Fruit fly (Drosophila melanogaster) whole organism, embryonic: ENCODE data around the gene Srrm234.

ENCODE experiments used
- Atf6 ChIP-seq: fragments of 200-800 bp; sonication (Bioruptor generic); IDR thresholded peaks from 2 replicates; pipeline ENCODE4 v1.3.6; 2022; ENCODE audit warnings: missing biosample characterization, missing genetic modification characterization
- Awh ChIP-seq: fragments of 200-800 bp; sonication (Bioruptor generic); IDR thresholded peaks from 2 replicates; pipeline ENCODE4, ENCODE4 v1.3.6; 2022; ENCODE audit warnings: missing biosample characterization, missing genetic modification characterization
- CG10267 ChIP-seq: fragments of 200-800 bp; sonication (Bioruptor generic); optimal IDR thresholded peaks from 2 replicates; lab custom pipeline; 2018; ENCODE audit warnings: missing biosample characterization, mild to moderate bottlenecking, missing genetic modification characterization, moderate library complexity
- CG10543 ChIP-seq: fragments of 200-800 bp; sonication (Bioruptor generic); optimal IDR thresholded peaks from 3 replicates; lab custom pipeline; 2017; ENCODE audit warnings: missing biosample characterization, mild to moderate bottlenecking, missing genetic modification characterization, moderate library complexity
- CG13624 ChIP-seq: fragments of 200-800 bp; sonication (Bioruptor generic); optimal IDR thresholded peaks from 2 replicates; lab custom pipeline; 2016; ENCODE audit warnings: missing biosample characterization, missing genetic modification characterization
- CG14050 ChIP-seq: fragments of 200-800 bp; sonication (Bioruptor generic); IDR thresholded peaks from 3 replicates; pipeline ENCODE4 v1.3.6; 2022; ENCODE audit warnings: missing biosample characterization, missing genetic modification characterization
- CG17361 ChIP-seq: fragments of 200-800 bp; sonication (Bioruptor generic); IDR thresholded peaks from 3 replicates; pipeline ENCODE4 v1.3.6; 2022; ENCODE audit warnings: missing biosample characterization, missing genetic modification characterization
- CG17912 ChIP-seq: fragments of 200-800 bp; sonication (Bioruptor generic); optimal IDR thresholded peaks from 2 replicates; lab custom pipeline; 2018; ENCODE audit warnings: missing biosample characterization, mild to moderate bottlenecking, missing genetic modification characterization
- CG32532 ChIP-seq: fragments of 200-800 bp; sonication (Bioruptor generic); IDR thresholded peaks from 2 replicates; pipeline ENCODE4 v1.3.6; 2022; ENCODE audit warnings: missing biosample characterization, missing genetic modification characterization
- CG7745 ChIP-seq: fragments of 200-800 bp; sonication (Bioruptor generic); optimal IDR thresholded peaks from 2 replicates; lab custom pipeline; 2018; ENCODE audit warnings: missing biosample characterization, mild to moderate bottlenecking, missing genetic modification characterization, moderate library complexity
- CG9797 ChIP-seq: fragments of 200-800 bp; sonication (Bioruptor generic); optimal IDR thresholded peaks from 3 replicates; lab custom pipeline; 2018; ENCODE audit warnings: missing biosample characterization, mild to moderate bottlenecking, missing genetic modification characterization
- Chrac-16 ChIP-seq: fragments of 200-800 bp; sonication (Bioruptor generic); optimal IDR thresholded peaks from 3 replicates; lab custom pipeline; 2016; ENCODE audit warnings: missing biosample characterization, missing genetic modification characterization
- Dp ChIP-seq: fragments of 200-800 bp; sonication (Bioruptor generic); optimal IDR thresholded peaks from 2 replicates; lab custom pipeline; 2018; ENCODE audit warnings: missing biosample characterization, mild to moderate bottlenecking, missing genetic modification characterization, moderate library complexity
- Dref ChIP-seq: fragments of 200-800 bp; sonication (Bioruptor generic); IDR thresholded peaks from 2 replicates; pipeline ENCODE4 v1.3.6; 2022; ENCODE audit warnings: missing biosample characterization, missing genetic modification characterization
- E2f2 ChIP-seq: fragments of 200-800 bp; sonication (Bioruptor generic); IDR thresholded peaks from 2 replicates; pipeline ENCODE4 v1.3.6; 2022; ENCODE audit warnings: missing biosample characterization, missing genetic modification characterization
- Fer2 ChIP-seq: fragments of 200-800 bp; sonication (Bioruptor generic); optimal IDR thresholded peaks from 2 replicates; lab custom pipeline; 2018; ENCODE audit warnings: missing biosample characterization, mild to moderate bottlenecking, missing genetic modification characterization, moderate library complexity
- Fer3 ChIP-seq: fragments of 200-800 bp; sonication (Bioruptor generic); optimal IDR thresholded peaks from 2 replicates; lab custom pipeline; 2018; ENCODE audit warnings: missing biosample characterization, mild to moderate bottlenecking, missing genetic modification characterization, moderate library complexity
- Lim3 ChIP-seq: fragments of 200-800 bp; sonication (Bioruptor generic); IDR thresholded peaks from 2 replicates; pipeline ENCODE4 v1.3.6; 2022; ENCODE audit warnings: missing biosample characterization, missing genetic modification characterization
- Mad ChIP-seq: fragments of 200-800 bp; sonication (Bioruptor generic); optimal IDR thresholded peaks from 2 replicates; lab custom pipeline; 2016; ENCODE audit warnings: missing biosample characterization, missing genetic modification characterization
- Myb ChIP-seq: fragments of 200-800 bp; sonication (Bioruptor generic); optimal IDR thresholded peaks from 2 replicates; lab custom pipeline; 2016; ENCODE audit warnings: missing biosample characterization, missing genetic modification characterization
- NC2β ChIP-seq: fragments of 200-800 bp; sonication (Bioruptor generic); optimal IDR thresholded peaks from 2 replicates; lab custom pipeline; 2016; ENCODE audit warnings: missing biosample characterization, missing genetic modification characterization
- Pdp1 ChIP-seq, 2 experiments: fragments of 200-800 bp; sonication (Bioruptor generic); optimal IDR thresholded peaks; 3 replicates each; lab custom pipeline; 2016; ENCODE audit warnings: missing biosample characterization in 2 of 2, missing genetic modification characterization in 2 of 2, mild to moderate bottlenecking in 1 of 2, moderate library complexity in 1 of 2
- Poxn ChIP-seq: fragments of 200-800 bp; sonication (Bioruptor generic); IDR thresholded peaks from 2 replicates; pipeline ENCODE4 v1.3.6; 2022; ENCODE audit warnings: missing biosample characterization, missing genetic modification characterization
- Sin3A ChIP-seq: fragments of >200 bp; optimal IDR thresholded peaks from 2 replicates; lab custom pipeline; 2018
- ap ChIP-seq: fragments of 200-800 bp; sonication (Bioruptor generic); IDR thresholded peaks from 2 replicates; pipeline ENCODE4 v1.3.6; 2022; ENCODE audit warnings: missing biosample characterization, missing genetic modification characterization
- ato ChIP-seq: fragments of 200-800 bp; sonication (Bioruptor generic); IDR thresholded peaks from 2 replicates; pipeline ENCODE4 v1.3.6; 2022; ENCODE audit warnings: missing biosample characterization, missing genetic modification characterization; ENCODE audit not compliant: partially characterized antibody
- cas ChIP-seq: fragments of 200-800 bp; sonication (Bioruptor generic); IDR thresholded peaks from 2 replicates; pipeline ENCODE4 v1.3.6; 2022; ENCODE audit warnings: missing biosample characterization, missing genetic modification characterization
- dimm ChIP-seq: fragments of 200-800 bp; sonication (Bioruptor generic); IDR thresholded peaks from 2 replicates; pipeline ENCODE4 v1.3.6; 2022; ENCODE audit warnings: missing biosample characterization, missing genetic modification characterization
- dmrt99B ChIP-seq: fragments of 200-800 bp; sonication (Bioruptor generic); optimal IDR thresholded peaks from 2 replicates; lab custom pipeline; 2018; ENCODE audit warnings: missing biosample characterization, mild to moderate bottlenecking, missing genetic modification characterization, moderate library complexity
- exex ChIP-seq: fragments of 200-800 bp; sonication (Bioruptor generic); optimal IDR thresholded peaks from 4 replicates; lab custom pipeline; 2018; ENCODE audit warnings: missing biosample characterization, mild to moderate bottlenecking, missing genetic modification characterization, moderate library complexity
- fd102C ChIP-seq: fragments of 200-800 bp; sonication (Bioruptor generic); optimal IDR thresholded peaks from 2 replicates; lab custom pipeline; 2018; ENCODE audit warnings: missing biosample characterization, mild to moderate bottlenecking, missing genetic modification characterization, moderate library complexity
- gfzf ChIP-seq: fragments of 200-800 bp; sonication (Bioruptor generic); optimal IDR thresholded peaks from 2 replicates; lab custom pipeline; 2016; ENCODE audit warnings: missing biosample characterization, mild to moderate bottlenecking, missing genetic modification characterization, moderate library complexity
- h ChIP-seq: fragments of >200 bp; optimal IDR thresholded peaks from 2 replicates; lab custom pipeline; 2017
- lov ChIP-seq, 2 experiments: fragments of 200-800 bp in 1 of 2; fragments of >200 bp in 1 of 2; sonication (Bioruptor generic) in 1 of 2; IDR thresholded peaks in 1 of 2; optimal IDR thresholded peaks in 1 of 2; 2 replicates in 1 of 2; 3 replicates in 1 of 2; pipeline versions ENCODE4 v1.3.6 to Lab custom; 2017 to 2022; ENCODE audit warnings: missing biosample characterization in 1 of 2, missing genetic modification characterization in 1 of 2
- mirr ChIP-seq: fragments of 200-800 bp; sonication (Bioruptor generic); optimal IDR thresholded peaks from 3 replicates; lab custom pipeline; 2018; ENCODE audit warnings: missing biosample characterization, mild to moderate bottlenecking, missing genetic modification characterization
- onecut ChIP-seq: fragments of 200-800 bp; sonication (Bioruptor generic); IDR thresholded peaks from 2 replicates; pipeline ENCODE4 v1.3.6; 2022; ENCODE audit warnings: missing biosample characterization, missing genetic modification characterization
- p53 ChIP-seq: fragments of 200-800 bp; sonication (Bioruptor generic); optimal IDR thresholded peaks from 2 replicates; lab custom pipeline; 2016; ENCODE audit warnings: missing biosample characterization, missing genetic modification characterization
- phol ChIP-seq: fragments of 200-800 bp; sonication (Bioruptor generic); optimal IDR thresholded peaks from 3 replicates; lab custom pipeline; 2018; ENCODE audit warnings: missing biosample characterization, mild to moderate bottlenecking, missing genetic modification characterization, moderate library complexity
- ranshi ChIP-seq: fragments of 200-800 bp; sonication (Bioruptor generic); IDR thresholded peaks from 2 replicates; pipeline ENCODE4 v1.3.6; 2022; ENCODE audit warnings: missing biosample characterization, missing genetic modification characterization
- row ChIP-seq: fragments of 200-800 bp; sonication (Bioruptor generic); IDR thresholded peaks from 3 replicates; pipeline ENCODE4 v1.3.6; 2022; ENCODE audit warnings: missing biosample characterization, missing genetic modification characterization
- scrt ChIP-seq: fragments of 200-800 bp; sonication (Bioruptor generic); optimal IDR thresholded peaks from 2 replicates; lab custom pipeline; 2018; ENCODE audit warnings: missing biosample characterization, mild to moderate bottlenecking, missing genetic modification characterization, moderate library complexity
- sna ChIP-seq: fragments of 200-800 bp; sonication (Bioruptor generic); IDR thresholded peaks from 2 replicates; pipeline ENCODE4 v1.3.6; 2022; ENCODE audit warnings: missing biosample characterization, missing genetic modification characterization; ENCODE audit not compliant: partially characterized antibody
- tin ChIP-seq: fragments of 200-800 bp; sonication (Bioruptor generic); optimal IDR thresholded peaks from 3 replicates; lab custom pipeline; 2016; ENCODE audit warnings: missing biosample characterization, missing genetic modification characterization
- tll ChIP-seq, 2 experiments: fragments of 200-800 bp in 1 of 2; fragments of >200 bp in 1 of 2; sonication (Bioruptor generic) in 1 of 2; optimal IDR thresholded peaks; 2 replicates each; lab custom pipeline; 2017 to 2019; ENCODE audit warnings: missing biosample characterization in 2 of 2, missing genetic modification characterization in 2 of 2, mild to moderate bottlenecking in 1 of 2, moderate library complexity in 1 of 2
- wdn ChIP-seq: fragments of 200-800 bp; sonication (Bioruptor generic); IDR thresholded peaks from 2 replicates; pipeline ENCODE4 v1.3.6; 2022; ENCODE audit warnings: missing biosample characterization, missing genetic modification characterization
- wek ChIP-seq: fragments of 200-800 bp; sonication (Bioruptor generic); optimal IDR thresholded peaks from 3 replicates; lab custom pipeline; 2018; ENCODE audit warnings: missing biosample characterization, mild to moderate bottlenecking, missing genetic modification characterization, moderate library complexity
- zen ChIP-seq: fragments of 200-800 bp; sonication (Bioruptor generic); optimal IDR thresholded peaks from 3 replicates; lab custom pipeline; 2018; ENCODE audit warnings: missing biosample characterization, mild to moderate bottlenecking, missing genetic modification characterization, moderate library complexity

Srrm234 gene

dm6 chr3L:1661738-1662370 lies 3.0 kb downstream of the Srrm234 start (continued):
- TF ChIP-seq CG17361 (GFP tag; lab: Robert Waterston, UW) (no peak), onecut (peak; percentile 89), tll (GFP tag; optimal IDR thresholded peaks at IDR 0.05; lab: Kevin White, UChicago) (no peak), CG32532 (GFP tag; lab: Robert Waterston, UW) (no peak), CG14050 (GFP tag; lab: Robert Waterston, UW) (no peak)

DNA sequence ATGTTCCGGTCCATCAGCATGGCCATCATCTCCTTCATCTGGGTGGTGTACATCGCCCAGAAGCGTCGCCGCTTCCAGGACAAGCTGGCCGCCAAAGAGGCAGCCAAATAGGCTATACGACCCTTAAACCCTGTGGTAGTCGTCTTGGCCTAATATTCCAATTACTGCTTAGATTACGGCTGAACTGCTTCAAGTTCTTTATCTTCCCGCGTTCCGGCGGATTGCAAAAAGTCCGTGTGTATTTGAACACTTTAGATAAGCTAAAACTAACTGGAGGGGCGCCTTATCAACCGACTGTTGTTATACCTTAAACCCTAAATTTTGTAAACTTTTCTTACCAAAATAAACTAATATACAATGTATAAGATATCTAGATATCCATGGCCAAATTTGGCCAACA lies 11.1 kb downstream of the Srrm234 start:
- TF ChIP-seq wek (GFP tag; lab: Kevin White, UChicago) = no peak
- TF ChIP-seq ato (GFP tag; lab: Robert Waterston, UW) = 0 out of 2 replicates have a peak, but pooled peaks have one; percentile 18
- TF ChIP-seq CG17912 = no peak
- no peak for TF ChIP-seq p53
- no peak for TF ChIP-seq dmrt99B (tag; lab: Kevin White, UChicago)
- no peak for TF ChIP-seq NC2β (GFP tag; lab: Kevin White, UChicago)
- no peak for TF ChIP-seq CG10267
- TF ChIP-seq mirr = peak; percentile 71
- peak; percentile 82 for TF ChIP-seq exex (tag; lab: Kevin White, UChicago)

DNA sequence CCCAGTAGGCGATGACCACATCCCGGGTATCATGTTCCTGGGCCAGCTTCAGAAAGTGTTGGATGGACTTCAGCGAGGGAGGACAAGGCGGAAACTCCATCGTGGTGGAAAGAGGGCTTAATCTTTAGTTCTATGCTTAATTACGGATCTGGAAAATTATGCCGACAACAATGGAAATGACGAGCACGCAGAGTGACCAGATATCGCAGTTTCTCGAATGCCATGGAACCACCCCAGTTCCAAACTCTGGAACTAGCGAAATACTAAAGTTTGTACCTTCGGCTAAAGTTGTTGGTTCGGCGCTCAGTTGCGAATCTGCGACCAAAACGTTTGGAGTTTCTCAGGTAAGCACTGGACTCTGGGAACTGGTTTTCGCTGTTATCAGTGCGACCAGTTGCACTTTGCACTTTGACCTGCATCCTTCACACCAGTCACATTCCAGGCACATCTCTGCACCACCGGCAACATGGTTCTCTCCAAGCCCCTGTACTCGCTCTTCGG lies 12.1 kb downstream of the Srrm234 start, which contains the start of the genes CG7970 and Vta1:
Gene CG7970 (plus strand): TSS at position 51 of the 501 bp plus-strand sequence.
Gene Vta1 (minus strand): TSS at position 201 of the 501 bp plus-strand sequence.
- TF ChIP-seq Fer2 = no peak
- TF ChIP-seq gfzf = peak; percentile 85
- TF ChIP-seq wdn = no peak
- no peak for TF ChIP-seq row (GFP tag; lab: Robert Waterston, UW)
- TF ChIP-seq Poxn (GFP tag; lab: Robert Waterston, UW) = no peak
- no peak for TF ChIP-seq CG10543
- no peak for TF ChIP-seq Awh (GFP tag; lab: Robert Waterston, UW)
- TF ChIP-seq CG13624 = no peak
- TF ChIP-seq cas = no peak
- no peak for TF ChIP-seq lov (optimal IDR thresholded peaks at IDR 0.05; lab: Kevin White, UChicago)
- no peak for TF ChIP-seq lov (GFP tag; IDR thresholded peaks at IDR 0.05; lab: Robert Waterston, UW)
- TF ChIP-seq Fer3 (tag; lab: Kevin White, UChicago) = no peak
- peak; percentile 42; the same call in 1 of the 2 replicates for TF ChIP-seq E2f2
- peak; percentile 13 for TF ChIP-seq Myb (GFP tag; lab: Kevin White, UChicago)
- TF ChIP-seq phol (tag; lab: Kevin White, UChicago) = no peak
- TF ChIP-seq Mad (GFP tag; lab: Kevin White, UChicago) = no peak
- peak in 1 of 2 experiments; percentile 24 for TF ChIP-seq Pdp1 (GFP tag; optimal IDR thresholded peaks at IDR 0.05; lab: Kevin White, UChicago)
- TF ChIP-seq Sin3A = peak; percentile 47
- 0 out of 2 replicates have a peak, but pooled peaks have one; percentile 23 for TF ChIP-seq sna (GFP tag; lab: Robert Waterston, UW)
- TF ChIP-seq zen (tag; lab: Kevin White, UChicago) = no peak
- no peak for TF ChIP-seq Dref (GFP tag; lab: Robert Waterston, UW)
- no peak for TF ChIP-seq ranshi
- TF ChIP-seq dimm (GFP tag; lab: Robert Waterston, UW) = no peak
- TF ChIP-seq Lim3 (GFP tag; lab: Robert Waterston, UW) = no peak
- peak; percentile 12 for TF ChIP-seq CG10267
- TF ChIP-seq ap = no peak
- no peak for TF ChIP-seq fd102C (GFP tag; lab: Kevin White, UChicago)
- peak; percentile 42 for TF ChIP-seq Dp (GFP tag; lab: Kevin White, UChicago)
- no peak for TF ChIP-seq tin (GFP tag; lab: Kevin White, UChicago)
- no peak for TF ChIP-seq h
- no peak for TF ChIP-seq CG7745 (tag; lab: Kevin White, UChicago)
- no peak for TF ChIP-seq Chrac-16 (GFP tag; lab: Kevin White, UChicago)
- TF ChIP-seq Atf6 (GFP tag; lab: Robert Waterston, UW) = no peak
- TF ChIP-seq scrt = no peak
- peak; percentile 80 for TF ChIP-seq CG9797 (GFP tag; lab: Kevin White, UChicago)
